Worm (Caenorhabditis elegans): ENCODE data around the gene Y48A6B.8.

Y48A6B.8 gene

DNA sequence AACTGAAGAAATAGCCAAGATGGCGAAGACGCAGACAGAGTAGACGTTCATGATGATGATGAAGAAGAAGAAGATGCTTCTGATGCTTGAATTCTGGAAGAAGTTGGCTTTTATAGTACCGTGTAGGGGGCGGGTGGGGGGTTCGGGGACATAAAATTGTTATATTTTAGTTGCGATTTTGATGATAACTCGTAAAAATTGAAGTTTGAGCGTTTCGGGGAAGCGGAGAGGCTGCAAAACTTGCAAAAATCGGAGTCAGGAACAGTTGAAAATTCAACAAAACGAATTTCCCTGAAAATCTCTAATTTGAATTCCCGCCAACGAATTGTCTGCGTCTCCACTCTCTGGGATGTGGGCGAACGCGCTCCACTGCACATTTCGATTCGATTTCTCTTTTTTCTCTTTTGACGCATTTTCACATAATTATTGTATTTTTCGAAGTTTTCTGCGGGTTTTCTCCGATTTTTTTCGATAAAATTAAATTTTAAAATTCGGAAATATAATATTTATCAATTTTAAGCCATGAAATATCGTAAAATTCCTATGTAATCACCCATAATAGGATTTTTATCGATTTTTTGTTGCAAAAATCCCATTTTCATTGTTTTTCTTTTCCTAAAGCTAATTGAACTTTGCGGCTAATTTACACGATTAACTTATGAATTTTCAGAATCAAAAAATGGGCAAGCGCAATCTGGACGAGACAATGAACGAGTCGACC, 21.5 kb downstream of the Y48A6B.8 start, which contains the start of the genes fipr-17 and Y48A6B.3:
TSS of gene fipr-17 (minus strand) at position 51 of the 721 bp plus-strand sequence.
TSS of gene Y48A6B.3 (plus strand) at position 671 of the 721 bp plus-strand sequence.
- TF ChIP-seq dao-5 (tag; optimal IDR thresholded peaks at IDR 0.05) (no peak), W03F9.2 (tag; optimal IDR thresholded peaks at IDR 0.05) (peak; percentile 76), him-1 (tag; optimal IDR thresholded peaks at IDR 0.05) (no peak)

DNA sequence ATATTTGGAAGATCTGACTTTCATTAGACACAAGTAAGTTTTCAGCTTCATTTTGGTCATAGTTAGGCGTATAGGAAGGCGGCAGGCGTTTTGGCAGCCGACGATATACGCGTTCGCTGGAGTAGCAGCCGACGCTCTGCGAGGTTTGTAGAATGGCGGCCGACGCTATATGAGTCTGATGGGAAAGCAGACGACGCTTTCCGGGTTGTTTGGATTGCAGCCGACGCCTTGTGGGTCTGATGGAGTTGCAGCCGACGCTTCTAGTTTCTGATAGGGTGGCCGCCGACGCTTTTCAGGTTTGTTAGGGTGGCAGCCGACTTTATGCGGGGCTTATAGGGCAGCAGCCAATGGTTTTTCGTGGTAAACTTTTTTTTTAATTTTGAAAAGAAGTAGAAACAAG, 26.4 kb downstream of the Y48A6B.8 start:
- TF ChIP-seq W03F9.2 (tag; optimal IDR thresholded peaks at IDR 0.05), result no peak
- no peak for TF ChIP-seq him-1 (tag; optimal IDR thresholded peaks at IDR 0.05)
- TF ChIP-seq dao-5 (tag; optimal IDR thresholded peaks at IDR 0.05), result no peak

ce11 chrIII:10995156-10995555, 34.1 kb downstream of the Y48A6B.8 start, which contains the start of gene dmsr-5:
Gene dmsr-5, minus strand, starts transcription at chrIII:10995256.
- TF ChIP-seq dao-5 (tag; optimal IDR thresholded peaks at IDR 0.05) (no peak), him-1 (tag; optimal IDR thresholded peaks at IDR 0.05) (no peak), W03F9.2 (tag; optimal IDR thresholded peaks at IDR 0.05) (no peak)

DNA sequence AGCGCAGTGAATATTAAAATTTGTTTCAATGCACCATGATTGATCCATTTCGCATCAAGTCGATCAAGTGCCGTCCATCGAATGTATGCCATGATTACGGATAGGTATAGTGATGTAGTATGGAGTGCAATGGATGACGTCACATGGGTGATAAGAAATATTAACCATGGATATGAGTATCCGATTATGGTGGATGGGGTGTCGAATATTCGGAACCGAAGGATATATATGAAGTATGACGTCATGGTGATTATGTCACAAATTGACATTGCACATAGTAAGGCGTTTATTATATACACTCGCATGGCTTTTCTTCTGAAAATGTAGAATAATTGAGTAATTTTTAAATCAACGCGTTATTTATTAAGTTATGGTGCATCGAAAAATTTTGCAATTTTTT, 35.2 kb downstream of the Y48A6B.8 start:
- TF ChIP-seq W03F9.2 (tag; optimal IDR thresholded peaks at IDR 0.05) (no peak), him-1 (tag; optimal IDR thresholded peaks at IDR 0.05) (no peak)

ce11 chrIII:10989491-10990032, 39.7 kb downstream of the Y48A6B.8 start:
- TF ChIP-seq him-1 (tag; optimal IDR thresholded peaks at IDR 0.05) (peak; percentile 97), dao-5 (tag; optimal IDR thresholded peaks at IDR 0.05) (peak; percentile 89), W03F9.2 (tag; optimal IDR thresholded peaks at IDR 0.05) (peak; percentile 81)

- TF ChIP-seq W03F9.2 (tag; optimal IDR thresholded peaks at IDR 0.05), result no peak
- TF ChIP-seq dao-5 (tag; optimal IDR thresholded peaks at IDR 0.05), result no peak
- no peak for TF ChIP-seq him-1 (tag; optimal IDR thresholded peaks at IDR 0.05)
These were observed 41.6 kb downstream of the Y48A6B.8 start, which contains the start of gene col-94 for ce11 chrIII:10987561-10988184. Gene col-94, minus strand, starts transcription at chrIII:10987873.

DNA sequence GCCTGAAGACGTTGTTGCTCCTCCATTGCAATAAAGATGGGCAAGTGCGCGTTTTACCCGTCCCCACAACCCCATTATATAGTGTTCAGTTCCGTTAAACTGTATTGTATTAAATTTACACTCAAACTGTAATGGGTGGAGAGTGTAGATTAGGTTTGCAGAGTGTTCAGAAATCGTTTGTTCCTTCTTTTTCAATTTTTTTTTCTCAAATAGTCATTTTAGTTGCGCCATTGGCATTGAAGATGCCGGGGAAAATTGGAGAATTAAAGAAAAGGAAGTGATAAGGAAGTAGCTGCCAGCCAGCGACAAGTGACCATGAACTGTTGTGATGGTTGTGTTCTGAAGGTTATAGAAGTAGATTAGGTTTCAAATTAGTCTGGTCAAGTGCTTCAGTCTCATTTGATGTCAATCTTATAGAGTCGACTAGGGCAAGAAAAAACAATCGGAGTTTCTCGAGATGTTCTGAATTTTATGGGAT, 43.6 kb downstream of the Y48A6B.8 start, which contains the start of gene col-93:
TSS of gene col-93 (minus strand) at position 51 of the 478 bp plus-strand sequence.
- TF ChIP-seq him-1 (tag; optimal IDR thresholded peaks at IDR 0.05) (no peak), W03F9.2 (tag; optimal IDR thresholded peaks at IDR 0.05) (no peak), dao-5 (tag; optimal IDR thresholded peaks at IDR 0.05) (no peak)

ce11 chrIII:10983153-10983552, 46.1 kb downstream of the Y48A6B.8 start, which contains the start of gene col-92:
Gene col-92, minus strand, starts transcription at chrIII:10983253.
- no peak for TF ChIP-seq W03F9.2 (tag; optimal IDR thresholded peaks at IDR 0.05)
- TF ChIP-seq him-1 (tag; optimal IDR thresholded peaks at IDR 0.05), result no peak
- no peak for TF ChIP-seq dao-5 (tag; optimal IDR thresholded peaks at IDR 0.05)

DNA sequence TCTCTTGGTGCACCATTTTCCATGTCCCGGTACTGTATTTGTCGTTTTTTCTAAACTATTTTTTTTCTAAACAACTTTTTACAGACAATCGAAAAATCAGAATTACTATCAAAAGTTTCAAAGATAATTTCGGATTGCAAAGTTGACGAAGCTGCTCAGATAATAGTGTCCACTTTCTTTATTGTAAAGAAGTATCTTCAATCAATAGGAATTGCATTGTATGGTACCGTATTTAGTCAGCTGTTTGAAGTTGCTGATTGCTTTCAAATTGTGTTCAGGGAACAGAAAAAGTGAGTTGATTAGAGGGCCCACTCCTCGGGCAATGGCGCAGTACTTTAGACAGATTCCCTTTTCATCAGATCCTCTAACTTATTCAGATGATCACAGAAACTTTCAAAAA, 47.7 kb downstream of the Y48A6B.8 start:
- TF ChIP-seq him-1 (tag; optimal IDR thresholded peaks at IDR 0.05), result no peak
- no peak for TF ChIP-seq W03F9.2 (tag; optimal IDR thresholded peaks at IDR 0.05)
- TF ChIP-seq dao-5 (tag; optimal IDR thresholded peaks at IDR 0.05), result no peak
